Fruit fly (Drosophila melanogaster) whole organism, embryonic: Measurements from ENCODE around the gene Kdm5.

Source experiments
- Asciz ChIP-seq: fragments of 200-800 bp; sonication (Bioruptor generic); optimal IDR thresholded peaks from 2 replicates; lab custom pipeline; 2017; ENCODE audit warnings: missing biosample characterization, mild to moderate bottlenecking, missing genetic modification characterization, missing genetic modification reagents
- Bgb ChIP-seq: fragments of 200-800 bp; sonication (Bioruptor generic); IDR thresholded peaks from 2 replicates; pipeline ENCODE4 v1.3.6; 2022; ENCODE audit warnings: missing biosample characterization, missing genetic modification characterization; ENCODE audit not compliant: partially characterized antibody
- BtbVII ChIP-seq: fragments of 200-800 bp; sonication (Bioruptor generic); optimal IDR thresholded peaks from 3 replicates; lab custom pipeline; 2017; ENCODE audit warnings: missing biosample characterization, mild to moderate bottlenecking, missing genetic modification characterization
- CG10267 ChIP-seq: fragments of 200-800 bp; sonication (Bioruptor generic); optimal IDR thresholded peaks from 2 replicates; lab custom pipeline; 2018; ENCODE audit warnings: missing biosample characterization, mild to moderate bottlenecking, missing genetic modification characterization, moderate library complexity
- CG10321 ChIP-seq: fragments of 200-800 bp; sonication (Bioruptor generic); IDR thresholded peaks from 2 replicates; pipeline ENCODE4 v1.3.6; 2022; ENCODE audit warnings: missing biosample characterization, missing genetic modification characterization
- CG12942 ChIP-seq: fragments of 200-800 bp; sonication (Bioruptor generic); optimal IDR thresholded peaks from 3 replicates; lab custom pipeline; 2016; ENCODE audit warnings: missing biosample characterization, missing genetic modification characterization
- CG13287 ChIP-seq: fragments of 200-800 bp; sonication (Bioruptor generic); IDR thresholded peaks from 2 replicates; pipeline ENCODE4 v1.3.6; 2022; ENCODE audit warnings: missing biosample characterization, missing genetic modification characterization; ENCODE audit not compliant: partially characterized antibody
- CG13424 ChIP-seq: fragments of 200-800 bp; sonication (Bioruptor generic); optimal IDR thresholded peaks from 2 replicates; lab custom pipeline; 2019; ENCODE audit warnings: missing biosample characterization, mild to moderate bottlenecking, missing genetic modification characterization, moderate library complexity
- CG17359 ChIP-seq: fragments of 200-800 bp; sonication (Bioruptor generic); optimal IDR thresholded peaks from 3 replicates; lab custom pipeline; 2018; ENCODE audit warnings: missing biosample characterization, mild to moderate bottlenecking, missing genetic modification characterization, moderate library complexity
- CG2199 ChIP-seq: fragments of 200-800 bp; sonication (Bioruptor generic); IDR thresholded peaks from 3 replicates; pipeline ENCODE4 v1.3.6; 2022; ENCODE audit warnings: missing biosample characterization, missing genetic modification characterization
- CG2875 ChIP-seq: fragments of 200-800 bp; sonication (Bioruptor generic); optimal IDR thresholded peaks from 2 replicates; lab custom pipeline; 2017; ENCODE audit warnings: missing biosample characterization, mild to moderate bottlenecking, missing genetic modification characterization, missing genetic modification reagents
- CG31388 ChIP-seq: fragments of 200-800 bp; sonication (Bioruptor generic); optimal IDR thresholded peaks from 2 replicates; lab custom pipeline; 2016; ENCODE audit warnings: missing biosample characterization, missing genetic modification characterization
- CG3407 ChIP-seq: fragments of 200-800 bp; sonication (Bioruptor generic); optimal IDR thresholded peaks from 2 replicates; lab custom pipeline; 2018; ENCODE audit warnings: missing biosample characterization, mild to moderate bottlenecking, missing genetic modification characterization
- CG34422 ChIP-seq: fragments of 200-800 bp; sonication (Bioruptor generic); IDR thresholded peaks from 3 replicates; pipeline ENCODE4 v1.3.6; 2022; ENCODE audit warnings: missing biosample characterization, missing genetic modification characterization
- CG4282 ChIP-seq: fragments of 200-800 bp; sonication (Bioruptor generic); optimal IDR thresholded peaks from 2 replicates; lab custom pipeline; 2016; ENCODE audit warnings: missing biosample characterization, missing genetic modification characterization
- CG6683 ChIP-seq: fragments of 200-800 bp; sonication (Bioruptor generic); optimal IDR thresholded peaks from 2 replicates; lab custom pipeline; 2017; ENCODE audit warnings: missing biosample characterization, mild to moderate bottlenecking, missing genetic modification characterization, missing genetic modification reagents
- CG6791 ChIP-seq: fragments of 200-800 bp; sonication (Bioruptor generic); IDR thresholded peaks from 3 replicates; pipeline ENCODE4 v1.3.6; 2022; ENCODE audit warnings: missing biosample characterization, missing genetic modification characterization; ENCODE audit not compliant: partially characterized antibody
- CG6854 ChIP-seq: fragments of 200-800 bp; sonication (Bioruptor generic); optimal IDR thresholded peaks from 3 replicates; lab custom pipeline; 2017; ENCODE audit warnings: missing biosample characterization, mild to moderate bottlenecking, missing genetic modification characterization
- CG7987 ChIP-seq: fragments of 200-800 bp; sonication (Bioruptor generic); optimal IDR thresholded peaks from 2 replicates; lab custom pipeline; 2018; ENCODE audit warnings: missing biosample characterization, mild to moderate bottlenecking, missing genetic modification characterization, moderate library complexity
- CG8089 ChIP-seq: fragments of 200-800 bp; sonication (Bioruptor generic); optimal IDR thresholded peaks from 3 replicates; lab custom pipeline; 2016; ENCODE audit warnings: missing biosample characterization, missing genetic modification characterization
- CrebB ChIP-seq: fragments of 200-800 bp; sonication (Bioruptor generic); optimal IDR thresholded peaks from 3 replicates; lab custom pipeline; 2018; ENCODE audit warnings: missing biosample characterization, mild to moderate bottlenecking, missing genetic modification characterization
- Deaf1 ChIP-seq: fragments of 200-800 bp; optimal IDR thresholded peaks from 3 replicates; lab custom pipeline; 2019; ENCODE audit warnings: missing biosample characterization, mild to moderate bottlenecking, missing genetic modification characterization, moderate library complexity
- Dll ChIP-seq: fragments of 200-800 bp; sonication (Bioruptor generic); IDR thresholded peaks from 4 replicates; pipeline ENCODE4 v1.3.6; 2022; ENCODE audit warnings: missing biosample characterization, missing genetic modification characterization; ENCODE audit not compliant: partially characterized antibody
- Fer1 ChIP-seq: fragments of 200-800 bp; sonication (Bioruptor generic); optimal IDR thresholded peaks from 2 replicates; lab custom pipeline; 2017; ENCODE audit warnings: missing biosample characterization, mild to moderate bottlenecking, missing genetic modification characterization
- GATAe ChIP-seq: fragments of 200-800 bp; sonication (Bioruptor generic); conservative IDR thresholded peaks from 2 replicates; pipeline ENCODE4 v1.3.6; 2022; ENCODE audit warnings: missing biosample characterization, missing genetic modification characterization
- HLHmδ ChIP-seq: fragments of 200-800 bp; sonication (Bioruptor generic); optimal IDR thresholded peaks from 2 replicates; lab custom pipeline; 2018; ENCODE audit warnings: missing biosample characterization, mild to moderate bottlenecking, missing genetic modification characterization, moderate library complexity
- Hr39 ChIP-seq: fragments of >200 bp; optimal IDR thresholded peaks from 2 replicates; lab custom pipeline; 2017
- Hr51 ChIP-seq, 2 experiments: fragments of 200-800 bp; sonication (Bioruptor generic); optimal IDR thresholded peaks; 2 replicates in 1 of 2; 3 replicates in 1 of 2; lab custom pipeline; 2016 to 2018; ENCODE audit warnings: missing biosample characterization in 2 of 2, missing genetic modification characterization in 2 of 2, mild to moderate bottlenecking in 1 of 2, moderate library complexity in 1 of 2
- MTF-1 ChIP-seq: fragments of 200-800 bp; sonication (Bioruptor generic); optimal IDR thresholded peaks from 2 replicates; lab custom pipeline; 2018; ENCODE audit warnings: missing biosample characterization, mild to moderate bottlenecking, missing genetic modification characterization, borderline replicate concordance
- Med ChIP-seq: fragments of 200-800 bp; sonication (Bioruptor generic); peaks from one replicate; lab custom pipeline; 2016; ENCODE audit warnings: missing biosample characterization, missing genetic modification characterization, mild to moderate bottlenecking, inconsistent platforms, moderate library complexity
- Neu2 ChIP-seq: fragments of 200-800 bp; sonication (Bioruptor generic); optimal IDR thresholded peaks from 3 replicates; lab custom pipeline; 2016; ENCODE audit warnings: missing biosample characterization, missing genetic modification characterization, borderline replicate concordance
- Oli ChIP-seq: fragments of 200-800 bp; sonication (Bioruptor generic); optimal IDR thresholded peaks from 2 replicates; lab custom pipeline; 2018; ENCODE audit warnings: missing biosample characterization, mild to moderate bottlenecking, missing genetic modification characterization, moderate library complexity
- Optix ChIP-seq: fragments of 200-800 bp; sonication (Bioruptor generic); IDR thresholded peaks from 3 replicates; pipeline ENCODE4 v1.3.6; 2022; ENCODE audit warnings: missing biosample characterization, missing genetic modification characterization
- Rx ChIP-seq: fragments of 200-800 bp; sonication (Bioruptor generic); IDR thresholded peaks from 2 replicates; pipeline ENCODE4 v1.3.6; 2022; ENCODE audit warnings: missing biosample characterization, missing genetic modification characterization
- Tbp ChIP-seq: fragments of >200 bp; optimal IDR thresholded peaks from 2 replicates; lab custom pipeline; 2018; ENCODE audit warnings: missing biosample characterization, missing genetic modification characterization
- Xbp1 ChIP-seq: fragments of 200-800 bp; sonication (Bioruptor generic); optimal IDR thresholded peaks from 3 replicates; lab custom pipeline; 2016; ENCODE audit warnings: missing biosample characterization, mild to moderate bottlenecking, missing genetic modification characterization
- ato ChIP-seq: fragments of 200-800 bp; sonication (Bioruptor generic); IDR thresholded peaks from 2 replicates; pipeline ENCODE4 v1.3.6; 2022; ENCODE audit warnings: missing biosample characterization, missing genetic modification characterization; ENCODE audit not compliant: partially characterized antibody
- bigmax ChIP-seq: fragments of 200-800 bp; sonication (Bioruptor generic); optimal IDR thresholded peaks from 2 replicates; lab custom pipeline; 2018; ENCODE audit warnings: missing biosample characterization, mild to moderate bottlenecking, missing genetic modification characterization
- btn ChIP-seq: fragments of 200-800 bp; sonication (Bioruptor generic); optimal IDR thresholded peaks from 2 replicates; lab custom pipeline; 2016; ENCODE audit warnings: missing biosample characterization, missing genetic modification characterization
- dysf ChIP-seq: fragments of 200-800 bp; sonication (Bioruptor generic); IDR thresholded peaks from 3 replicates; pipeline ENCODE4 v1.3.6; 2022; ENCODE audit warnings: missing biosample characterization, missing genetic modification characterization
- ems ChIP-seq: fragments of 200-800 bp; sonication (Bioruptor generic); optimal IDR thresholded peaks from 3 replicates; lab custom pipeline; 2016; ENCODE audit warnings: missing biosample characterization, missing genetic modification characterization
- exex ChIP-seq: fragments of 200-800 bp; sonication (Bioruptor generic); optimal IDR thresholded peaks from 4 replicates; lab custom pipeline; 2018; ENCODE audit warnings: missing biosample characterization, mild to moderate bottlenecking, missing genetic modification characterization, moderate library complexity
- fd96Cb ChIP-seq: fragments of 200-800 bp; sonication (Bioruptor generic); optimal IDR thresholded peaks from 2 replicates; lab custom pipeline; 2018; ENCODE audit warnings: missing biosample characterization, mild to moderate bottlenecking, missing genetic modification characterization, moderate library complexity
- fu2 ChIP-seq: fragments of 200-800 bp; sonication (Bioruptor generic); optimal IDR thresholded peaks from 2 replicates; lab custom pipeline; 2016; ENCODE audit warnings: missing biosample characterization, missing genetic modification characterization
- hb ChIP-seq: fragments of 200-800 bp; sonication (Bioruptor generic); IDR thresholded peaks from 3 replicates; pipeline ENCODE4 v1.3.6; 2022; ENCODE audit warnings: missing biosample characterization, missing genetic modification characterization; ENCODE audit not compliant: partially characterized antibody
- maf-S ChIP-seq: fragments of 200-800 bp; sonication (Bioruptor generic); optimal IDR thresholded peaks from 2 replicates; lab custom pipeline; 2016; ENCODE audit warnings: missing biosample characterization, missing genetic modification characterization
- nerfin-2 ChIP-seq: fragments of 200-800 bp; sonication (Bioruptor generic); IDR thresholded peaks from 2 replicates; pipeline ENCODE4 v1.3.6; 2022; ENCODE audit warnings: missing biosample characterization, missing genetic modification characterization; ENCODE audit not compliant: partially characterized antibody
- nmo ChIP-seq: fragments of 200-800 bp; sonication (Bioruptor generic); optimal IDR thresholded peaks from 2 replicates; lab custom pipeline; 2018; ENCODE audit warnings: missing biosample characterization, mild to moderate bottlenecking, missing genetic modification characterization, moderate library complexity
- so ChIP-seq: fragments of 200-800 bp; sonication (Bioruptor generic); IDR thresholded peaks from 3 replicates; pipeline ENCODE4 v1.3.6; 2022; ENCODE audit warnings: missing biosample characterization, missing genetic modification characterization
- stc ChIP-seq: fragments of 200-800 bp; sonication (Bioruptor generic); IDR thresholded peaks from 2 replicates; pipeline ENCODE4 v1.3.6; 2022; ENCODE audit warnings: missing biosample characterization, missing genetic modification characterization

Kdm5 gene

DNA sequence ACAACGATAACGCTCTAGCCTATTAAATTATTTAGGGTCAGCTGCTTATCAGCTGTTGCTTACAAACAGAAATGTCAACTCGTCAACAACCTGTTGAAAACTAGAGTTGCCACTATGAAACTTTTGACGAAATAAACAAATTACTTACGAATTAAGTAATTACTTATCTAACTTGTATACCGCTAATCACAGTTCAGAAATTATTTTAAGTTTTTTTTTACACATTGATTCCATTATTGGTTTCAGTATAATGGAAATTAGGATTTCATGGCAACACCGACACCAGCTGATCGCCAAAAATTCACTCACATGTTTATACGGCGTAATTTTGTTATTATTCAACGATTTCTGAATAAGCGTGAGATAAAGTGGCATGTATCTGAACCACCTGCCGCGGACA, 38.5 kb upstream of the Kdm5 start, which contains the start of the genes CG9117 and CG31643 (continued):
- TF ChIP-seq fu2 (GFP tag; lab: Kevin White, UChicago) (peak; percentile 59), Hr51 (GFP tag; optimal IDR thresholded peaks at IDR 0.05; lab: Kevin White, UChicago) (no peak), CG12942 (GFP tag; lab: Kevin White, UChicago) (peak; percentile 57), HLHmδ (no peak), CG2199 (GFP tag; lab: Robert Waterston, UW) (no peak), nerfin-2 (GFP tag; lab: Robert Waterston, UW) (no peak), CG31388 (GFP tag; lab: Kevin White, UChicago) (no peak), GATAe (GFP tag; lab: Robert Waterston, UW) (no peak), CG13287 (GFP tag; lab: Robert Waterston, UW) (peak; percentile 62), Asciz (no peak), hb (GFP tag; lab: Robert Waterston, UW) (no peak), CG8089 (no peak), nmo (GFP tag; lab: Kevin White, UChicago) (peak; percentile 69), CrebB (tag; lab: Kevin White, UChicago) (peak; percentile 35), CG3407 (no peak), Bgb (GFP tag; lab: Robert Waterston, UW) (no peak), CG34422 (GFP tag; lab: Robert Waterston, UW) (peak; percentile 63; the same call in 1 of the 3 replicates), ems (GFP tag; lab: Kevin White, UChicago) (peak; percentile 52), CG6683 (GFP tag; lab: Kevin White, UChicago) (peak; percentile 29), CG7987 (GFP tag; lab: Kevin White, UChicago) (no peak), Med (GFP tag; lab: Kevin White, UChicago) (peak; percentile 91), bigmax (GFP tag; lab: Kevin White, UChicago) (no peak), exex (tag; lab: Kevin White, UChicago) (peak; percentile 60), so (no peak), dysf (GFP tag; lab: Robert Waterston, UW) (0 out of 3 replicates have a peak, but pooled peaks have one; percentile 6), ato (GFP tag; lab: Robert Waterston, UW) (no peak), Xbp1 (peak; percentile 68), maf-S (GFP tag; lab: Kevin White, UChicago) (peak; percentile 35), stc (peak; percentile 21; the same call in 1 of the 2 replicates), Deaf1 (tag; lab: Kevin White, UChicago) (no peak), Rx (GFP tag; lab: Robert Waterston, UW) (no peak), Fer1 (peak; percentile 67), Oli (tag; lab: Kevin White, UChicago) (peak; percentile 2), Neu2 (no peak), BtbVII (GFP tag; lab: Kevin White, UChicago) (no peak), Tbp (no peak), CG6791 (no peak), CG10267 (tag; lab: Kevin White, UChicago) (peak; percentile 57), btn (GFP tag; lab: Kevin White, UChicago) (no peak), CG10321 (GFP tag; lab: Robert Waterston, UW) (no peak), CG6854 (no peak), Optix (GFP tag; lab: Robert Waterston, UW) (no peak), Dll (peak; percentile 53; the same call in 1 of the 4 replicates), CG13424 (tag; lab: Kevin White, UChicago) (peak; percentile 69), fd96Cb (tag; lab: Kevin White, UChicago) (peak; percentile 9), Hr39 (lab: Kevin White, UChicago) (no peak), CG2875 (no peak), CG4282 (GFP tag; lab: Kevin White, UChicago) (no peak), MTF-1 (no peak), CG17359 (peak; percentile 61)
